Worm (Caenorhabditis elegans) whole organism, early embryonic: ENCODE data around the gene pssy-1.

Experiments
- ama-1 ChIP-seq: fragments of 150-350 bp; optimal IDR thresholded peaks from 2 replicates; lab custom pipeline; 2014
- hmbx-1 ChIP-seq: sonication (generic microtip); optimal IDR thresholded peaks from 2 replicates; lab custom pipeline; 2016; ENCODE audit warnings: mild to moderate bottlenecking, missing genetic modification characterization, missing compliant biosample characterization
- tbx-11 ChIP-seq: fragments of 200-800 bp; sonication (Bioruptor generic); IDR thresholded peaks from 2 replicates; pipeline ENCODE4 v1.3.6; 2022; ENCODE audit warnings: missing genetic modification characterization, missing compliant biosample characterization

DNA sequence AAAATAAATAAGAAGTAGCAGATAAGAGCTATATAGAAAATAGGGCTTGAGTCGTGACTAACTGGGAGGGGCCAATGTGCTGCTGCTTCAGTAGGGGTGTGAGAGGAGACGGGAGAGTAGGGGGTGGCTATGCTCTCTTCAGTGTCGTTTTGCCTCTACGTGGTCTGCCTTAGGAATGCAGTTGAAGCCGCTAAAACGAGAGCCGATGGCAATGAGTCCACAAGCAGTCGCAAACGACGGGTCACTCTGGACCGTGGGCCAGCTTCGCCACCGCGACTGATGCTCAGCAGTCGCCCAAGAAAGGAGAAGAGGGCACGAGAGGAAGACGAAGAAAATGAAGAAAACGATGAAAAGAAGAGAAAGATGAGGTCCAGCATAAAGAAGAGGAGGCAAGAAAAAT is 33.8 kb downstream of the pssy-1 start, which contains the start of gene grk-1:
- TF ChIP-seq tbx-11 = no peak
- no peak for TF ChIP-seq ama-1 (lab: Kevin White, UChicago)
- TF ChIP-seq hmbx-1 = no peak
